Fruit fly (Drosophila melanogaster) whole organism, pupa: ENCODE results near the gene CG32320.

ENCODE experiments used
- CG12605 ChIP-seq: fragments of 200-800 bp; sonication (Bioruptor generic); IDR thresholded peaks from 2 replicates; pipeline ENCODE4 v1.3.6; 2022; ENCODE audit warnings: missing biosample characterization, missing genetic modification characterization
- EcR ChIP-seq: fragments of 200-800 bp; sonication (Bioruptor generic); optimal IDR thresholded peaks from 3 replicates; lab custom pipeline; 2019; ENCODE audit warnings: missing biosample characterization, missing genetic modification characterization, mild to moderate bottlenecking, moderate library complexity, missing genetic modification reagents
- Ets98B ChIP-seq: fragments of 200-800 bp; sonication (Bioruptor generic); IDR thresholded peaks from 2 replicates; pipeline ENCODE4 v1.3.6; 2022; ENCODE audit warnings: missing biosample characterization, missing genetic modification characterization
- gl ChIP-seq: fragments of 200-800 bp; sonication (Bioruptor generic); optimal IDR thresholded peaks from 2 replicates; lab custom pipeline; 2018; ENCODE audit warnings: missing biosample characterization, mild to moderate bottlenecking, missing genetic modification characterization

DNA sequence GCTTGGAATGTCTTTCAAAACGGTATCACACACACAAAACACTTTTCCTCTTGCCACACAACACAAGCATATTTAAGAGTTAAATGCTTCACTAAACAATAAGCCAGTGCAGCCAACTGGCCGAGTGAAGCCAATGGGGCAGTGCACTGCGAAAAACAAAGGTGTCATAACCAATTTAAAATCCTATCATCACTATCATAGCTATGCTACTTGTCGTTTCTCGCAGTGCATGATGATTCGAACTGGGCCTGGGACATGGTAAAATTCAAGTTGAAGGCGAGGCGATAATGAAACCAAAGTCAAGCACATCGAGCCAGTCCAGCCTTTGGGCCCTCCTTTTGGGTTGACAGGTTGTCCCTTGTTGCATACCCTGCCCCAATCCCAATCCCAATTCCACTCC, 20.4 kb downstream of the CG32320 start:
- TF ChIP-seq CG12605 (no peak), gl (tag; lab: Kevin White, UChicago) (peak; percentile 3), EcR (no peak), Ets98B (GFP tag; lab: Robert Waterston, UW) (no peak)
